Fruit fly (Drosophila melanogaster) S2 (cell line): ENCODE measurements around the gene sll.

Experiments
- CG8478 ChIP-seq: fragments of >200 bp; optimal IDR thresholded peaks from 2 replicates; lab custom pipeline; 2018
- CTCF ChIP-seq, 2 experiments: fragments of >200 bp; optimal IDR thresholded peaks; 2 replicates each; lab custom pipeline; 2018

dm6 chr3R:17564837-17565236 lies 41.1 kb upstream of the sll start:
- TF ChIP-seq CG8478 (lab: Kevin White, UChicago) (no peak), CTCF (optimal IDR thresholded peaks at IDR 0.05; lab: Kevin White, UChicago) (no peak)
